Worm (Caenorhabditis elegans) whole organism, early embryonic: ENCODE measurements around the gene irld-48.

Experiments used
- B0310.2 ChIP-seq: sonication (generic microtip); optimal IDR thresholded peaks from 2 replicates; lab custom pipeline; 2016; ENCODE audit warnings: mild to moderate bottlenecking, missing genetic modification characterization, missing compliant biosample characterization
- F13C5.2 ChIP-seq: sonication (generic microtip); optimal IDR thresholded peaks from 2 replicates; lab custom pipeline; 2017; ENCODE audit warnings: mild to moderate bottlenecking, missing genetic modification characterization, inconsistent platforms, missing compliant biosample characterization
- aly-1 ChIP-seq: sonication (generic microtip); optimal IDR thresholded peaks from 2 replicates; lab custom pipeline; 2016; ENCODE audit warnings: missing genetic modification characterization, missing compliant biosample characterization
- ama-1 ChIP-seq: fragments of 150-350 bp; optimal IDR thresholded peaks from 2 replicates; lab custom pipeline; 2014
- ceh-36 ChIP-seq: sonication (generic microtip); optimal IDR thresholded peaks from 2 replicates; lab custom pipeline; 2016; ENCODE audit warnings: missing genetic modification characterization, inconsistent platforms, missing compliant biosample characterization
- ets-7 ChIP-seq: sonication (generic microtip); optimal IDR thresholded peaks from 2 replicates; lab custom pipeline; 2016; ENCODE audit warnings: missing genotype, missing genetic modification characterization, missing compliant biosample characterization
- flt-1 ChIP-seq: fragments of 200-800 bp; sonication (Bioruptor generic); IDR thresholded peaks from 2 replicates; pipeline ENCODE4 v1.3.6; 2022; ENCODE audit warnings: missing genetic modification characterization, missing compliant biosample characterization
- hmbx-1 ChIP-seq: sonication (generic microtip); optimal IDR thresholded peaks from 2 replicates; lab custom pipeline; 2016; ENCODE audit warnings: mild to moderate bottlenecking, missing genetic modification characterization, missing compliant biosample characterization
- hnd-1 ChIP-seq: sonication (generic microtip); optimal IDR thresholded peaks from 2 replicates; lab custom pipeline; 2016; ENCODE audit warnings: missing genetic modification characterization, missing compliant biosample characterization
- pes-1 ChIP-seq: fragments of 200-800 bp; sonication (Bioruptor generic); IDR thresholded peaks from 2 replicates; pipeline ENCODE4 v1.3.6; 2022; ENCODE audit warnings: missing genetic modification reagents, missing genetic modification characterization, missing compliant biosample characterization
- scrt-1 ChIP-seq: fragments of 200-800 bp; sonication (Bioruptor generic); IDR thresholded peaks from 2 replicates; pipeline ENCODE4 v1.3.6; 2022; ENCODE audit warnings: missing genetic modification characterization, missing compliant biosample characterization
- tbx-37 ChIP-seq: fragments of 200-800 bp; sonication (Bioruptor generic); conservative IDR thresholded peaks from 2 replicates; pipeline ENCODE4 v1.3.6; 2022; ENCODE audit warnings: missing genetic modification reagents, missing genetic modification characterization, missing compliant biosample characterization
- tra-4 ChIP-seq: sonication (generic microtip); optimal IDR thresholded peaks from 2 replicates; lab custom pipeline; 2017; ENCODE audit warnings: missing genetic modification characterization, missing compliant biosample characterization

ce11 chrII:2934354-2934753, 21.5 kb upstream of the irld-48 start, which contains the start of gene irld-67:
- TF ChIP-seq ama-1 (lab: Kevin White, UChicago): no peak
- no peak for TF ChIP-seq F13C5.2 (tag; lab: Kevin White, UChicago)
- TF ChIP-seq ceh-36 (tag; lab: Kevin White, UChicago): no peak
- no peak for TF ChIP-seq scrt-1 (GFP tag; lab: Robert Waterston, UW)
- no peak for TF ChIP-seq tra-4 (tag; lab: Kevin White, UChicago)
- TF ChIP-seq B0310.2: no peak
- TF ChIP-seq ets-7 (tag; lab: Kevin White, UChicago): no peak
- TF ChIP-seq pes-1 (GFP tag; lab: Robert Waterston, UW): no peak
- TF ChIP-seq hmbx-1 (tag; lab: Kevin White, UChicago): no peak
- no peak for TF ChIP-seq aly-1 (tag; lab: Kevin White, UChicago)
- no peak for TF ChIP-seq flt-1 (GFP tag; lab: Robert Waterston, UW)
- no peak for TF ChIP-seq hnd-1 (tag; lab: Kevin White, UChicago)
- no peak for TF ChIP-seq tbx-37 (GFP tag; lab: Robert Waterston, UW)
